Worm (Caenorhabditis elegans) whole organism, midembryonic: ENCODE results near the gene lipl-2.

Experiments
- T22C8.4 ChIP-seq: fragments of 200-800 bp; sonication (Bioruptor generic); IDR thresholded peaks from 2 replicates; pipeline ENCODE4 v1.3.6; 2022; ENCODE audit warnings: missing genetic modification characterization, missing compliant biosample characterization
- cog-1 ChIP-seq: sonication (generic microtip); optimal IDR thresholded peaks from 2 replicates; lab custom pipeline; 2016; ENCODE audit warnings: missing genetic modification characterization, missing compliant biosample characterization
- flt-1 ChIP-seq: fragments of 200-800 bp; sonication (Bioruptor generic); IDR thresholded peaks from 2 replicates; pipeline ENCODE4 v1.3.6; 2022; ENCODE audit warnings: missing genetic modification characterization, missing compliant biosample characterization
- klf-2 ChIP-seq: fragments of 200-800 bp; sonication (Bioruptor generic); conservative IDR thresholded peaks from 2 replicates; pipeline ENCODE4 v1.3.6; 2022; ENCODE audit warnings: missing genetic modification reagents, missing genetic modification characterization, missing compliant biosample characterization
- med-1 ChIP-seq: sonication (generic microtip); optimal IDR thresholded peaks from 2 replicates; lab custom pipeline; 2017; ENCODE audit warnings: missing genetic modification characterization, mild to moderate bottlenecking, missing compliant biosample characterization, antibody characterized with exemption, missing genetic modification reagents; ENCODE audit not compliant: insufficient read depth
- ref-1 ChIP-seq: fragments of 200-800 bp; sonication (Bioruptor generic); conservative IDR thresholded peaks from 2 replicates; pipeline ENCODE4 v1.3.6; 2022; ENCODE audit warnings: missing genetic modification reagents, missing genetic modification characterization, missing compliant biosample characterization
- tab-1 ChIP-seq: fragments of 200-800 bp; sonication (Bioruptor generic); IDR thresholded peaks from 2 replicates; pipeline ENCODE4 v1.3.6; 2022; ENCODE audit warnings: missing genetic modification characterization, missing compliant biosample characterization
- ztf-23 ChIP-seq: fragments of 200-800 bp; sonication (Bioruptor generic); IDR thresholded peaks from 2 replicates; pipeline ENCODE4 v1.3.6; 2022; ENCODE audit warnings: missing genetic modification reagents, missing genetic modification characterization, missing compliant biosample characterization
- ztf-29 ChIP-seq: fragments of 200-800 bp; sonication (Bioruptor generic); IDR thresholded peaks from 2 replicates; pipeline ENCODE4 v1.3.6; 2022; ENCODE audit warnings: missing genetic modification reagents, missing genetic modification characterization, missing compliant biosample characterization

Gene lipl-2

DNA sequence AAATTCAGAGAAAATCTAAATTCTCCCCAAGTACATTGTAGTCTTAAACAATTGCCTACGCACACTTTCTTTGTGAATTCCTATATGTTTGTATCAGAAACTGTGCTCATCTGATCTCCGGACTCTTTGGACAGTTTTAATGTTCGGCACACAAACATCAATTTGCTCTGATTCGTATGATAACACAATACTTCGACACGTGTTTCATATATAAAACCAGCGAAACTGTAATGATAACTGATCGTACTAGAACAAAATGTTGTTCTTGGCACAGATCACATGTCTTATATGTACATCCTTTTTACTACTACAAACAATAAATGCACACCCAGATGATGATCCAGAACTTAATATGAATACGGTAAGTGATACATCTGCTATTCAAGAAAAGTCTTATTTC lies at the start of gene lipl-2:
Gene lipl-2 (plus strand): TSS at position 236 of the 400 bp plus-strand sequence.
- TF ChIP-seq cog-1 (tag; lab: Kevin White, UChicago) (no peak), ref-1 (no peak), klf-2 (GFP tag; lab: Robert Waterston, UW) (no peak), T22C8.4 (GFP tag; lab: Robert Waterston, UW) (no peak), flt-1 (GFP tag; lab: Robert Waterston, UW) (no peak), med-1 (GFP tag; lab: Kevin White, UChicago) (no peak), ztf-29 (GFP tag; lab: Robert Waterston, UW) (no peak), tab-1 (no peak), ztf-23 (GFP tag; lab: Robert Waterston, UW) (no peak)

DNA sequence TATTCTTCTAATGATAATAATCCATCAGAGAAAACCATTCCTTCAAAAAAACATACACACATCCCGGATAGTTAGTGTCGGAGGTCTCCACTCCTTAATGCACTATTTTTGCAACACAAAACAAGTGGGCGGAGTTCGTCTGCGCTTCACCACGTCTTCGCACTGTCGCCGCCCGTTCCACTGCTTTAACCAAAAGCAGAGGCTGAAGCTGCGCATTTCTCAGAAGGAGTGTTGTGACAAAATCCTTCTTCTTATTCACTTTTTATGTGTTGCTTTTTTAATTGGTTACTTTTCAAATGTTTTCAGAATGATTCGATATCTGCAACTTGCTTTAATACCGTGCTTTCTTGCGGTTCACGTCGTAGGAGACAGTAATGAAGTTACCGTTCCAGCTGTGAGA lies 46.4 kb upstream of the lipl-2 start, which contains the start of gene F58E6.13:
Gene F58E6.13 (plus strand): TSS at position 301 of the 400 bp plus-strand sequence.
- TF ChIP-seq ref-1 (no peak), cog-1 (tag; lab: Kevin White, UChicago) (no peak), ztf-29 (GFP tag; lab: Robert Waterston, UW) (no peak)

DNA sequence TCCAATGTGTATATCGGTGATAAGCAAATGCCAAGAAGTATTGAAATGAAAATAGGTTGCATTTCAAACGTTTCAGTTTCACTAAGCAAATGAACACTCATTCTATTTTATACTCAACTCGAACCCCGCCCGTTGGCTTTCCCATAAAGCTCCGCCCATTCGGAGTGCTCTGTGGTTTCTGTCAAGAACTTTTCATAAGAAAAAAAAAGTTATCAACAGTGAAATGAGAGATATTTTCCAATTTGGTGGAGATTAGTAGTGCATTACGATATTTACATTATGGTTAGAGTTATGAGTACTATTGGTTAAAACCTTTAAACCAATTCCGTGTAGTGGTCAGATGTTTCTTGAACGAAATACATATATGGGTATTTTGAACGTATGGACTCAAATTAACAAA lies 41.1 kb upstream of the lipl-2 start, which contains the start of gene F58E6.4:
Gene F58E6.4 (minus strand): TSS at position 101 of the 400 bp plus-strand sequence.
- TF ChIP-seq cog-1 (tag; lab: Kevin White, UChicago) (no peak), med-1 (GFP tag; lab: Kevin White, UChicago) (no peak), ztf-23 (GFP tag; lab: Robert Waterston, UW) (no peak), flt-1 (GFP tag; lab: Robert Waterston, UW) (no peak), tab-1 (no peak), ztf-29 (GFP tag; lab: Robert Waterston, UW) (no peak), T22C8.4 (GFP tag; lab: Robert Waterston, UW) (no peak), ref-1 (no peak), klf-2 (GFP tag; lab: Robert Waterston, UW) (no peak)

DNA sequence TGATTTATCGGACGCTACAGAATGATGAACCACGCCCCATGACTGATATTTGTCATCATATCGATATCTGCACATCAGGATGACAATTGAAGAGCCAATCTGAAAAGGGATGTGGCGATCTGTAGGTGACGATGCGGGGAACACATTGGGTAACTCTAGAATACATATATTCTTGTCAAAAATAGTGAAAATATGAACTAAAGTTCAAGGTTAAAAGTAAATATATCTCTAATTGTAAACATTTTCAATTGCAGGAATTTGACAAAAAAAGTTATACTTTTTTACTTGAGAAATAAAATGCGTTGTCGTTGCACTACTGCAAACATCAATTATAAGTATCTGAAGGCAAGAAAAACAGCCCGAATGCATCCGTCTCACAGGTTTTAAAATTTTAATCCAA lies 38.4 kb upstream of the lipl-2 start, which contains the start of gene F58E6.6:
Gene F58E6.6 (minus strand): TSS at position 101 of the 400 bp plus-strand sequence.
- TF ChIP-seq tab-1 (no peak), cog-1 (tag; lab: Kevin White, UChicago) (no peak), ref-1 (no peak), T22C8.4 (GFP tag; lab: Robert Waterston, UW) (no peak), klf-2 (GFP tag; lab: Robert Waterston, UW) (no peak), med-1 (GFP tag; lab: Kevin White, UChicago) (no peak), flt-1 (GFP tag; lab: Robert Waterston, UW) (no peak), ztf-23 (GFP tag; lab: Robert Waterston, UW) (no peak), ztf-29 (GFP tag; lab: Robert Waterston, UW) (no peak)

DNA sequence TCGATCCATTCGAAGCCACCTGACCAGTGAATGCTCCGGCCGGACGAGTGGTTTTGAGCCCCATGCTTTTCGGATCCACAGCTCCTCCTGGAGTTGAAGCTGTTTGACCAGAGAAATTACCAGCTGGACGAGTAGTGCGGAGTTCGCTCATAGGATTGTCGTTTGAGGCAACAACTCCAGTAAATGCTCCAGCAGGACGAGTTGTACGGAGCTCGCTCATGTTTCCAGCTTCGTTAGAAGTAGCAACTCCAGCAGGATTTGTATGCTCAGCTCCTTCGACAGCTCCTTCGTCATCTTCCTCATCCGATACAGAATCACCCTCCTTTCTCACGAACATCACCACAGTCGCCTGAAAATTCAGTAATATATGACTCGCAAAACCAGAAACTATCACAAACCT lies 37.8 kb upstream of the lipl-2 start:
- TF ChIP-seq ztf-23 (GFP tag; lab: Robert Waterston, UW): no peak
- TF ChIP-seq cog-1 (tag; lab: Kevin White, UChicago): no peak
- no peak for TF ChIP-seq ztf-29 (GFP tag; lab: Robert Waterston, UW)
- TF ChIP-seq tab-1: no peak
- TF ChIP-seq ref-1: no peak
- TF ChIP-seq T22C8.4 (GFP tag; lab: Robert Waterston, UW): no peak
- no peak for TF ChIP-seq klf-2 (GFP tag; lab: Robert Waterston, UW)
- TF ChIP-seq flt-1 (GFP tag; lab: Robert Waterston, UW): no peak
- TF ChIP-seq med-1 (GFP tag; lab: Kevin White, UChicago): no peak

DNA sequence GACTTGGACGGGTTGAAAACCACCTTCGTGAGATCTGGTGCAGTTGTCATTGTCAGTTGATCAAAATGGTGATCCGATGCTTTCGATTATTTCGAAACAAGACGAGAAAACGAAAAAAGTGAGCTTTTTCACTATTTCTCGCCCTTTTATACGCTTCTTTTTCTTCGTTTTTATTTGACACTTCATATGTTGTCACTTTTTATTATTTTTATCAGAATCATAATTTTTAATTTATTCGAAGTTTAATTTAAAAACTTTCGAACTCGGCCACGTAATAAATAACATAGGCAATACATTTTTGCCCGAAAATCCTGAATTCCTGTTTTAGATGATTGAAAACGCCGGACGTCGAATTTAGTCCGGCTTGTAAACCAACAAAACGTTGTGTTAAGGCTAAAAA lies 36.9 kb upstream of the lipl-2 start, which contains the start of gene F58E6.5:
Gene F58E6.5 (minus strand): TSS at position 101 of the 400 bp plus-strand sequence.
- TF ChIP-seq flt-1 (GFP tag; lab: Robert Waterston, UW): no peak
- TF ChIP-seq klf-2 (GFP tag; lab: Robert Waterston, UW): no peak
- TF ChIP-seq ztf-23 (GFP tag; lab: Robert Waterston, UW): no peak
- TF ChIP-seq ref-1: no peak
- no peak for TF ChIP-seq T22C8.4 (GFP tag; lab: Robert Waterston, UW)
- TF ChIP-seq ztf-29 (GFP tag; lab: Robert Waterston, UW): no peak
- no peak for TF ChIP-seq cog-1 (tag; lab: Kevin White, UChicago)
- no peak for TF ChIP-seq tab-1
- no peak for TF ChIP-seq med-1 (GFP tag; lab: Kevin White, UChicago)

DNA sequence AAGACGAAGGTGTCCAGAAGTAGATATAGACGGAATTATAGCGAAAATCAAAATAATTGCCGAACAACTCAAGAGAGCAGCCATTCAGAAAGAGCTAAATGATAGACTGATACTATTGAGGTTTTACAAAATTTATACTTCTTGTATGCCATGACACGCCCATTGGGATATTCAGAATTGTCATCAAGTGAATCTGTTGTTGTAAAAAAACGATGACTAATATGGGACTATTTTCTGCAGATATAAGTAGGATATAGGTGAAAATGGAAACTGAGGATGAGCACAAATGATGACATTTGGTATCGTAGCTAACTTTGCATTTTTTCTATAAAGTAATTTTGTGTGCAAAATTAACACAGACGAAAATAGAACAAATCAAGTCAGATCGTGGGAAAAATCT lies 35.6 kb upstream of the lipl-2 start, which contains the start of gene F58E6.8:
Gene F58E6.8 (minus strand): TSS at position 101 of the 400 bp plus-strand sequence.
- TF ChIP-seq klf-2 (GFP tag; lab: Robert Waterston, UW): no peak
- no peak for TF ChIP-seq ref-1
- no peak for TF ChIP-seq ztf-29 (GFP tag; lab: Robert Waterston, UW)
- TF ChIP-seq med-1 (GFP tag; lab: Kevin White, UChicago): no peak
- no peak for TF ChIP-seq cog-1 (tag; lab: Kevin White, UChicago)
- no peak for TF ChIP-seq T22C8.4 (GFP tag; lab: Robert Waterston, UW)
- no peak for TF ChIP-seq flt-1 (GFP tag; lab: Robert Waterston, UW)
- no peak for TF ChIP-seq ztf-23 (GFP tag; lab: Robert Waterston, UW)
- no peak for TF ChIP-seq tab-1

DNA sequence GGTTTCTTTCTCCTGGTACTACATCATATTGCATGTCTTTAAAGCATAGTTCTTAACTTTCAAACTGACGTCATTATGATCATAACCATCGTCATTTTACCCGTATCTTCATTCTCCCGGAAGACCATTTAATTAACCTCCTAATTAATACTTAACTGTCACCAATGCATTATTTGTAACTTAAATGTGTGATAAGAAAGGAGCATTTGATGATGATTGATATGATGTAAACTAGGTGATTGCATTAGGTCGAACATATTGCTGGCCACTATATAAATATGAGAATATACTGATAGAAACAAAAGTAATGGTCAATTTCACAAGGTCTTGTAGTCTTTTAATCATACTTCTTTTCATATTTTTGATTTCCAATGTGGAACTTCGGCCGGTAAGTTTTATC lies 35.1 kb upstream of the lipl-2 start, which contains the start of gene hrg-3:
Gene hrg-3 (plus strand): TSS at position 227 of the 400 bp plus-strand sequence.
- no peak for TF ChIP-seq T22C8.4 (GFP tag; lab: Robert Waterston, UW)
- no peak for TF ChIP-seq ref-1
- no peak for TF ChIP-seq cog-1 (tag; lab: Kevin White, UChicago)
- TF ChIP-seq ztf-29 (GFP tag; lab: Robert Waterston, UW): no peak
- TF ChIP-seq flt-1 (GFP tag; lab: Robert Waterston, UW): no peak
- no peak for TF ChIP-seq ztf-23 (GFP tag; lab: Robert Waterston, UW)
- no peak for TF ChIP-seq med-1 (GFP tag; lab: Kevin White, UChicago)
- TF ChIP-seq tab-1: no peak

DNA sequence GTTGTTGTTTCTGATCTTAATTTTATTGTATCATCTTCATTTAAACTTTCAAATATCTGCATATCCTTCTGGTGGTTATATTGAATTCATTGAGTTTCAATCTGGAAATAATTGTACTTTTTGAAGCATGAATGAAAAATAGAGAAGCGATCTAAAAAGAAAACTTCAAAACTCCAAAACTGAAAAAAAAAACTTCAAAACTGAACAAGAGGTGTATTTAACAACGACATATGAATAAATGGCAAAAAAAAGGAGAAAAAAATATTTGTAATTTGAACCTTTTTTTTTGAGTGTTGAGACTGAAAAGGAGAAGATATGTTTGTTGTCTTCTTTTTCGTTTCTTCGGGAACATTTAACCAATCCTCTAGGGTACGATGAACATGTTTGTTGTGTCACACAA lies 33.5 kb upstream of the lipl-2 start, which contains the start of gene F58E6.11:
Gene F58E6.11 (minus strand): TSS at position 101 of the 400 bp plus-strand sequence.
- TF ChIP-seq med-1 (GFP tag; lab: Kevin White, UChicago) (no peak), tab-1 (no peak), ztf-23 (GFP tag; lab: Robert Waterston, UW) (no peak), ztf-29 (GFP tag; lab: Robert Waterston, UW) (no peak), ref-1 (no peak), cog-1 (tag; lab: Kevin White, UChicago) (no peak), T22C8.4 (GFP tag; lab: Robert Waterston, UW) (no peak)
